Worm (Caenorhabditis elegans) whole organism, early embryonic: ENCODE results near the gene F25B4.7.

ENCODE experiments used
- B0310.2 ChIP-seq: sonication (generic microtip); optimal IDR thresholded peaks from 2 replicates; lab custom pipeline; 2016; ENCODE audit warnings: mild to moderate bottlenecking, missing genetic modification characterization, missing compliant biosample characterization
- F13C5.2 ChIP-seq: sonication (generic microtip); optimal IDR thresholded peaks from 2 replicates; lab custom pipeline; 2017; ENCODE audit warnings: mild to moderate bottlenecking, missing genetic modification characterization, inconsistent platforms, missing compliant biosample characterization
- aly-1 ChIP-seq: sonication (generic microtip); optimal IDR thresholded peaks from 2 replicates; lab custom pipeline; 2016; ENCODE audit warnings: missing genetic modification characterization, missing compliant biosample characterization
- ama-1 ChIP-seq: fragments of 150-350 bp; optimal IDR thresholded peaks from 2 replicates; lab custom pipeline; 2014
- ceh-13 ChIP-seq: fragments of 200-800 bp; sonication (Bioruptor generic); optimal IDR thresholded peaks from 2 replicates; lab custom pipeline; 2018; ENCODE audit warnings: mild to moderate bottlenecking, missing genetic modification characterization, missing compliant biosample characterization
- ceh-36 ChIP-seq: sonication (generic microtip); optimal IDR thresholded peaks from 2 replicates; lab custom pipeline; 2016; ENCODE audit warnings: missing genetic modification characterization, inconsistent platforms, missing compliant biosample characterization
- ets-7 ChIP-seq: sonication (generic microtip); optimal IDR thresholded peaks from 2 replicates; lab custom pipeline; 2016; ENCODE audit warnings: missing genotype, missing genetic modification characterization, missing compliant biosample characterization
- flt-1 ChIP-seq: fragments of 200-800 bp; sonication (Bioruptor generic); IDR thresholded peaks from 2 replicates; pipeline ENCODE4 v1.3.6; 2022; ENCODE audit warnings: missing genetic modification characterization, missing compliant biosample characterization
- hmbx-1 ChIP-seq: sonication (generic microtip); optimal IDR thresholded peaks from 2 replicates; lab custom pipeline; 2016; ENCODE audit warnings: mild to moderate bottlenecking, missing genetic modification characterization, missing compliant biosample characterization
- hmg-4 ChIP-seq: fragments of 200-800 bp; sonication (Bioruptor generic); optimal IDR thresholded peaks from 2 replicates; lab custom pipeline; 2018; ENCODE audit warnings: mild to moderate bottlenecking, missing genetic modification characterization, missing compliant biosample characterization
- hnd-1 ChIP-seq: sonication (generic microtip); optimal IDR thresholded peaks from 2 replicates; lab custom pipeline; 2016; ENCODE audit warnings: missing genetic modification characterization, missing compliant biosample characterization
- pes-1 ChIP-seq: fragments of 200-800 bp; sonication (Bioruptor generic); IDR thresholded peaks from 2 replicates; pipeline ENCODE4 v1.3.6; 2022; ENCODE audit warnings: missing genetic modification reagents, missing genetic modification characterization, missing compliant biosample characterization
- scrt-1 ChIP-seq: fragments of 200-800 bp; sonication (Bioruptor generic); IDR thresholded peaks from 2 replicates; pipeline ENCODE4 v1.3.6; 2022; ENCODE audit warnings: missing genetic modification characterization, missing compliant biosample characterization
- sea-1 ChIP-seq: fragments of 200-800 bp; sonication (Bioruptor generic); conservative IDR thresholded peaks from 2 replicates; pipeline ENCODE4 v1.3.6; 2022; ENCODE audit warnings: missing genetic modification characterization, missing compliant biosample characterization
- tbx-11 ChIP-seq: fragments of 200-800 bp; sonication (Bioruptor generic); IDR thresholded peaks from 2 replicates; pipeline ENCODE4 v1.3.6; 2022; ENCODE audit warnings: missing genetic modification characterization, missing compliant biosample characterization
- tbx-37 ChIP-seq: fragments of 200-800 bp; sonication (Bioruptor generic); conservative IDR thresholded peaks from 2 replicates; pipeline ENCODE4 v1.3.6; 2022; ENCODE audit warnings: missing genetic modification reagents, missing genetic modification characterization, missing compliant biosample characterization
- tra-4 ChIP-seq: sonication (generic microtip); optimal IDR thresholded peaks from 2 replicates; lab custom pipeline; 2017; ENCODE audit warnings: missing genetic modification characterization, missing compliant biosample characterization

Gene F25B4.7

ce11 chrV:5687115-5687979, at the start of gene F25B4.7:
Gene F25B4.7 (minus strand): TSS chrV:5687226.
- TF ChIP-seq ceh-13 (no peak), aly-1 (tag; lab: Kevin White, UChicago) (no peak), hmg-4 (GFP tag; lab: Kevin White, UChicago) (no peak), F13C5.2 (tag; lab: Kevin White, UChicago) (no peak), sea-1 (GFP tag; lab: Robert Waterston, UW) (no peak), flt-1 (GFP tag; lab: Robert Waterston, UW) (no peak), ceh-36 (tag; lab: Kevin White, UChicago) (no peak), pes-1 (GFP tag; lab: Robert Waterston, UW) (no peak)

- TF ChIP-seq aly-1 (tag; lab: Kevin White, UChicago), result no peak
- TF ChIP-seq ceh-36 (tag; lab: Kevin White, UChicago), result no peak
- TF ChIP-seq sea-1 (GFP tag; lab: Robert Waterston, UW), result no peak
- no peak for TF ChIP-seq flt-1 (GFP tag; lab: Robert Waterston, UW)
- no peak for TF ChIP-seq scrt-1 (GFP tag; lab: Robert Waterston, UW)
- no peak for TF ChIP-seq ets-7 (tag; lab: Kevin White, UChicago)
- no peak for TF ChIP-seq B0310.2 (tag; lab: Kevin White, UChicago)
These were observed 49.0 kb upstream of the F25B4.7 start, which contains the start of gene K09H11.6 for ce11 chrV:5736068-5736467. Gene K09H11.6 (minus strand): TSS chrV:5736168.

ce11 chrV:5730783-5731182, 43.8 kb upstream of the F25B4.7 start, which contains the start of gene K09H11.15:
Gene K09H11.15 (minus strand): TSS chrV:5730883.
- TF ChIP-seq hmbx-1 (no peak), hnd-1 (no peak), aly-1 (tag; lab: Kevin White, UChicago) (no peak), hmg-4 (GFP tag; lab: Kevin White, UChicago) (no peak), ets-7 (tag; lab: Kevin White, UChicago) (no peak), tbx-37 (no peak), flt-1 (GFP tag; lab: Robert Waterston, UW) (no peak), tbx-11 (GFP tag; lab: Robert Waterston, UW) (no peak)

ce11 chrV:5726463-5726862, 39.4 kb upstream of the F25B4.7 start, which contains the start of gene K09H11.4:
Gene K09H11.4 (minus strand): TSS chrV:5726563.
- TF ChIP-seq ama-1 (lab: Kevin White, UChicago), result no peak
- TF ChIP-seq sea-1 (GFP tag; lab: Robert Waterston, UW), result no peak
- no peak for TF ChIP-seq tbx-37
- TF ChIP-seq F13C5.2 (tag; lab: Kevin White, UChicago), result no peak
- no peak for TF ChIP-seq scrt-1 (GFP tag; lab: Robert Waterston, UW)
- TF ChIP-seq ceh-36 (tag; lab: Kevin White, UChicago), result no peak
- no peak for TF ChIP-seq ceh-13
- TF ChIP-seq hmbx-1, result no peak
- no peak for TF ChIP-seq pes-1 (GFP tag; lab: Robert Waterston, UW)
- TF ChIP-seq aly-1 (tag; lab: Kevin White, UChicago), result no peak
- TF ChIP-seq ets-7 (tag; lab: Kevin White, UChicago), result no peak
- no peak for TF ChIP-seq flt-1 (GFP tag; lab: Robert Waterston, UW)
- no peak for TF ChIP-seq hnd-1
- no peak for TF ChIP-seq tbx-11 (GFP tag; lab: Robert Waterston, UW)
- TF ChIP-seq B0310.2 (tag; lab: Kevin White, UChicago), result no peak
- TF ChIP-seq hmg-4 (GFP tag; lab: Kevin White, UChicago), result no peak
- no peak for TF ChIP-seq tra-4

- TF ChIP-seq scrt-1 (GFP tag; lab: Robert Waterston, UW) (no peak), ets-7 (tag; lab: Kevin White, UChicago) (no peak), tbx-11 (GFP tag; lab: Robert Waterston, UW) (no peak), tra-4 (no peak), pes-1 (GFP tag; lab: Robert Waterston, UW) (no peak), aly-1 (tag; lab: Kevin White, UChicago) (no peak)
These were observed 37.4 kb upstream of the F25B4.7 start for ce11 chrV:5724395-5724794.

- TF ChIP-seq ceh-36 (tag; lab: Kevin White, UChicago), result no peak
- no peak for TF ChIP-seq sea-1 (GFP tag; lab: Robert Waterston, UW)
- no peak for TF ChIP-seq ets-7 (tag; lab: Kevin White, UChicago)
- TF ChIP-seq hnd-1, result no peak
- no peak for TF ChIP-seq ceh-13
- TF ChIP-seq hmbx-1, result no peak
- TF ChIP-seq tbx-11 (GFP tag; lab: Robert Waterston, UW), result no peak
- TF ChIP-seq aly-1 (tag; lab: Kevin White, UChicago), result no peak
- TF ChIP-seq ama-1 (lab: Kevin White, UChicago), result no peak
- no peak for TF ChIP-seq pes-1 (GFP tag; lab: Robert Waterston, UW)
- no peak for TF ChIP-seq tbx-37
- TF ChIP-seq B0310.2 (tag; lab: Kevin White, UChicago), result no peak
- TF ChIP-seq hmg-4 (GFP tag; lab: Kevin White, UChicago), result no peak
- no peak for TF ChIP-seq scrt-1 (GFP tag; lab: Robert Waterston, UW)
These were observed 35.1 kb upstream of the F25B4.7 start for ce11 chrV:5722093-5722492.

ce11 chrV:5717237-5717935, 30.4 kb upstream of the F25B4.7 start, which contains the start of gene rga-3:
Gene rga-3 (plus strand): TSS chrV:5717885.
- TF ChIP-seq ets-7 (tag; lab: Kevin White, UChicago), result no peak
- TF ChIP-seq pes-1 (GFP tag; lab: Robert Waterston, UW), result no peak
- TF ChIP-seq ceh-13, result no peak
- TF ChIP-seq scrt-1 (GFP tag; lab: Robert Waterston, UW), result no peak
- TF ChIP-seq tbx-11 (GFP tag; lab: Robert Waterston, UW), result no peak
- no peak for TF ChIP-seq tbx-37
- no peak for TF ChIP-seq hnd-1
- no peak for TF ChIP-seq sea-1 (GFP tag; lab: Robert Waterston, UW)
- TF ChIP-seq aly-1 (tag; lab: Kevin White, UChicago), result no peak
- TF ChIP-seq hmbx-1, result no peak
- TF ChIP-seq hmg-4 (GFP tag; lab: Kevin White, UChicago), result no peak
- no peak for TF ChIP-seq ceh-36 (tag; lab: Kevin White, UChicago)
- TF ChIP-seq ama-1 (lab: Kevin White, UChicago), result no peak
- TF ChIP-seq B0310.2 (tag; lab: Kevin White, UChicago), result no peak
